Fruit fly (Drosophila melanogaster) whole organism: ENCODE measurements around the gene Osi5.

ENCODE experiments used
- CG8478 ChIP-seq: fragments of >200 bp; optimal IDR thresholded peaks from 2 replicates; lab custom pipeline; 2018; ENCODE audit warnings: inconsistent platforms
- Dll ChIP-seq: fragments of >200 bp; optimal IDR thresholded peaks from 2 replicates; lab custom pipeline; 2017
- EcR ChIP-seq, 2 experiments: fragments of >200 bp; optimal IDR thresholded peaks; 2 replicates each; lab custom pipeline; 2017; ENCODE audit warnings: missing biosample characterization in 2 of 2, missing genetic modification characterization in 2 of 2, missing genetic modification reagents in 2 of 2
- pan ChIP-seq: fragments of >200 bp; optimal IDR thresholded peaks from 2 replicates; lab custom pipeline; 2017
- psq ChIP-seq: fragments of >200 bp; optimal IDR thresholded peaks from 2 replicates; lab custom pipeline; 2017
- usp ChIP-seq: fragments of >200 bp; optimal IDR thresholded peaks from 2 replicates; lab custom pipeline; 2017; ENCODE audit warnings: missing biosample characterization, missing genetic modification characterization, mixed read lengths

Gene Osi5

dm6 chr3R:6215053-6215882 is 12.0 kb upstream of the Osi5 start, which contains the start of gene Osi3:
Gene Osi3, plus strand, starts transcription at chr3R:6215832.
- TF ChIP-seq Dll (no peak), CG8478 (no peak), psq (no peak), pan (lab: Kevin White, UChicago) (no peak), usp (no peak), EcR (GFP tag; optimal IDR thresholded peaks at IDR 0.05; lab: Kevin White, UChicago) (no peak)

dm6 chr3R:6221681-6222080 is 5.6 kb upstream of the Osi5 start, which contains the start of gene Osi4:
Gene Osi4, minus strand, starts transcription at chr3R:6221781.
- TF ChIP-seq CG8478 (no peak), Dll (no peak), usp (no peak), EcR (GFP tag; optimal IDR thresholded peaks at IDR 0.05; lab: Kevin White, UChicago) (no peak), psq (no peak), pan (lab: Kevin White, UChicago) (no peak)

- TF ChIP-seq CG8478: no peak
- no peak for TF ChIP-seq Dll
- no peak for TF ChIP-seq pan (lab: Kevin White, UChicago)
- no peak for TF ChIP-seq psq
- TF ChIP-seq usp: no peak
- TF ChIP-seq EcR (GFP tag; optimal IDR thresholded peaks at IDR 0.05; lab: Kevin White, UChicago): no peak
Observed at dm6 chr3R:6222119-6222518, 5.2 kb upstream of the Osi5 start.

dm6 chr3R:6226156-6226555 is 1.2 kb upstream of the Osi5 start:
- TF ChIP-seq pan (lab: Kevin White, UChicago) (no peak), CG8478 (no peak)

- TF ChIP-seq EcR (GFP tag; optimal IDR thresholded peaks at IDR 0.05; lab: Kevin White, UChicago): no peak
- TF ChIP-seq CG8478: no peak
- TF ChIP-seq Dll: peak; percentile 37
- no peak for TF ChIP-seq psq
Observed at dm6 chr3R:6229055-6229841, 1.9 kb downstream of the Osi5 start.

dm6 chr3R:6230298-6230697 is 3.0 kb downstream of the Osi5 start:
- TF ChIP-seq usp (no peak), CG8478 (no peak), EcR (GFP tag; optimal IDR thresholded peaks at IDR 0.05; lab: Kevin White, UChicago) (no peak), Dll (no peak), pan (lab: Kevin White, UChicago) (no peak), psq (no peak)

- TF ChIP-seq psq (no peak), EcR (GFP tag; optimal IDR thresholded peaks at IDR 0.05; lab: Kevin White, UChicago) (no peak), CG8478 (no peak), pan (lab: Kevin White, UChicago) (no peak), Dll (no peak), usp (no peak)
Observed at dm6 chr3R:6231391-6231790, 4.1 kb downstream of the Osi5 start.

dm6 chr3R:6233104-6233503 is 5.8 kb downstream of the Osi5 start:
- TF ChIP-seq usp (no peak), psq (no peak), Dll (no peak)

dm6 chr3R:6234189-6234758 is 7.0 kb downstream of the Osi5 start, which contains the start of gene Osi6:
Gene Osi6, plus strand, starts transcription at chr3R:6234708.
- TF ChIP-seq CG8478: no peak
- TF ChIP-seq psq: no peak
- peak; percentile 29 for TF ChIP-seq Dll

dm6 chr3R:6238977-6239376 is 11.7 kb downstream of the Osi5 start:
- TF ChIP-seq CG8478 (no peak), EcR (GFP tag; optimal IDR thresholded peaks at IDR 0.05; lab: Kevin White, UChicago) (no peak), pan (lab: Kevin White, UChicago) (no peak), psq (no peak), Dll (no peak), usp (no peak)

dm6 chr3R:6240263-6240662 is 13.0 kb downstream of the Osi5 start:
- TF ChIP-seq Dll (no peak), pan (lab: Kevin White, UChicago) (no peak), psq (no peak)

- TF ChIP-seq psq (no peak), EcR (GFP tag; optimal IDR thresholded peaks at IDR 0.05; lab: Kevin White, UChicago) (no peak), CG8478 (no peak), pan (lab: Kevin White, UChicago) (no peak), usp (no peak), Dll (no peak)
Observed at dm6 chr3R:6241289-6241688, 14.0 kb downstream of the Osi5 start.

dm6 chr3R:6244035-6244434 is 16.7 kb downstream of the Osi5 start:
- peak; percentile 59 for TF ChIP-seq Dll
- no peak for TF ChIP-seq psq

dm6 chr3R:6244986-6245385 is 17.7 kb downstream of the Osi5 start:
- TF ChIP-seq Dll (no peak), pan (lab: Kevin White, UChicago) (no peak), psq (no peak), usp (no peak), CG8478 (no peak), EcR (GFP tag; optimal IDR thresholded peaks at IDR 0.05; lab: Kevin White, UChicago) (no peak)
